Worm (Caenorhabditis elegans) whole organism, late embryonic: ENCODE data around the gene srbc-45.
A peak's percentile ranks its signal among the peaks of the same experiment; 100 is the strongest.

Experiments
- C08G9.2 ChIP-seq: sonication (generic microtip); optimal IDR thresholded peaks from 2 replicates; lab custom pipeline; 2016; ENCODE audit warnings: mild to moderate bottlenecking, missing genetic modification characterization, moderate library complexity, missing compliant biosample characterization
- C38D4.7 ChIP-seq: fragments of 200-800 bp; sonication (Bioruptor generic); optimal IDR thresholded peaks from 2 replicates; lab custom pipeline; 2018; ENCODE audit warnings: mild to moderate bottlenecking, missing genetic modification characterization, moderate library complexity, missing compliant biosample characterization
- K09A11.1 ChIP-seq: sonication (generic microtip); optimal IDR thresholded peaks from 2 replicates; lab custom pipeline; 2017; ENCODE audit warnings: antibody characterized with exemption, mild to moderate bottlenecking, missing genetic modification characterization, missing compliant biosample characterization; ENCODE audit not compliant: insufficient read depth
- Y22D7AL.16 ChIP-seq: sonication (generic microtip); optimal IDR thresholded peaks from 2 replicates; lab custom pipeline; 2016; ENCODE audit warnings: missing genetic modification characterization, missing compliant biosample characterization
- ahr-1 ChIP-seq: sonication (generic microtip); optimal IDR thresholded peaks from 2 replicates; lab custom pipeline; 2016; ENCODE audit warnings: missing genetic modification characterization, missing compliant biosample characterization
- ceh-18 ChIP-seq: sonication (generic microtip); optimal IDR thresholded peaks from 2 replicates; lab custom pipeline; 2016; ENCODE audit warnings: missing genetic modification characterization, missing compliant biosample characterization
- ceh-30 ChIP-seq: fragments of 150-350 bp; optimal IDR thresholded peaks from 2 replicates; lab custom pipeline; 2014; ENCODE audit warnings: missing biosample characterization, missing genetic modification characterization
- ceh-31 ChIP-seq: sonication (generic microtip); optimal IDR thresholded peaks from 2 replicates; lab custom pipeline; 2016; ENCODE audit warnings: missing genetic modification characterization, missing compliant biosample characterization
- ceh-34 ChIP-seq: sonication (generic microtip); optimal IDR thresholded peaks from 2 replicates; lab custom pipeline; 2016; ENCODE audit warnings: mild to moderate bottlenecking, missing genetic modification characterization, missing compliant biosample characterization
- ceh-45 ChIP-seq: fragments of 200-800 bp; sonication (Bioruptor generic); IDR thresholded peaks from 2 replicates; pipeline ENCODE4 v1.3.6; 2022; ENCODE audit warnings: missing genetic modification reagents, missing genetic modification characterization, missing compliant biosample characterization
- ceh-6 ChIP-seq: fragments of 200-800 bp; sonication (Bioruptor generic); optimal IDR thresholded peaks from 2 replicates; lab custom pipeline; 2018; ENCODE audit warnings: mild to moderate bottlenecking, missing genetic modification characterization, missing compliant biosample characterization
- dve-1 ChIP-seq: sonication (generic microtip); optimal IDR thresholded peaks from 2 replicates; lab custom pipeline; 2017; ENCODE audit warnings: antibody characterized with exemption, mild to moderate bottlenecking, missing genetic modification characterization, missing compliant biosample characterization
- elt-2 ChIP-seq: sonication (generic microtip); optimal IDR thresholded peaks from 2 replicates; lab custom pipeline; 2016; ENCODE audit warnings: missing genetic modification reagents, missing genetic modification characterization, missing compliant biosample characterization
- fax-1 ChIP-seq: sonication (generic microtip); optimal IDR thresholded peaks from 2 replicates; lab custom pipeline; 2016; ENCODE audit warnings: missing genotype, missing genetic modification characterization, missing compliant biosample characterization
- hlh-8 ChIP-seq: sonication (generic microtip); optimal IDR thresholded peaks from 2 replicates; lab custom pipeline; 2016; ENCODE audit warnings: missing genotype, missing genetic modification characterization, missing compliant biosample characterization
- nhr-11 ChIP-seq: fragments of 150-350 bp; optimal IDR thresholded peaks from 2 replicates; lab custom pipeline; 2014; ENCODE audit warnings: missing biosample characterization, missing genetic modification characterization
- nhr-232 ChIP-seq: sonication (generic microtip); optimal IDR thresholded peaks from 2 replicates; lab custom pipeline; 2016; ENCODE audit warnings: missing genetic modification characterization, missing compliant biosample characterization
- npax-4 ChIP-seq: sonication (generic microtip); optimal IDR thresholded peaks from 2 replicates; lab custom pipeline; 2016; ENCODE audit warnings: missing genetic modification characterization, missing compliant biosample characterization
- pat-9 ChIP-seq: fragments of 200-800 bp; sonication (Bioruptor generic); optimal IDR thresholded peaks from 2 replicates; lab custom pipeline; 2018; ENCODE audit warnings: mild to moderate bottlenecking, missing genetic modification characterization, moderate library complexity, missing compliant biosample characterization
- pha-2 ChIP-seq: sonication (generic microtip); optimal IDR thresholded peaks from 2 replicates; lab custom pipeline; 2017; ENCODE audit warnings: mild to moderate bottlenecking, missing genetic modification characterization, missing compliant biosample characterization
- rnt-1 ChIP-seq: sonication (generic microtip); optimal IDR thresholded peaks from 2 replicates; lab custom pipeline; 2016; ENCODE audit warnings: missing genetic modification characterization, missing compliant biosample characterization
- syd-9 ChIP-seq: sonication (generic microtip); optimal IDR thresholded peaks from 2 replicates; lab custom pipeline; 2016; ENCODE audit warnings: mild to moderate bottlenecking, missing genetic modification characterization, moderate library complexity, missing compliant biosample characterization
- tbx-2 ChIP-seq: sonication (generic microtip); optimal IDR thresholded peaks from 2 replicates; lab custom pipeline; 2016; ENCODE audit warnings: missing genetic modification characterization, missing compliant biosample characterization
- tbx-7 ChIP-seq: sonication (generic microtip); optimal IDR thresholded peaks from 2 replicates; lab custom pipeline; 2016; ENCODE audit warnings: missing genotype, missing genetic modification characterization, missing compliant biosample characterization
- ttx-3 ChIP-seq: sonication (generic microtip); optimal IDR thresholded peaks from 2 replicates; lab custom pipeline; 2016; ENCODE audit warnings: missing genetic modification reagents, missing genetic modification characterization, missing compliant biosample characterization
- unc-3 ChIP-seq, 2 experiments: fragments of 200-800 bp in 1 of 2; sonication (Bioruptor generic) in 1 of 2; sonication (generic microtip) in 1 of 2; conservative IDR thresholded peaks in 1 of 2; optimal IDR thresholded peaks in 1 of 2; 2 replicates each; pipeline versions ENCODE4 v1.3.6 to Lab custom; 2016 to 2022; ENCODE audit warnings: missing compliant biosample characterization in 2 of 2, missing genetic modification characterization in 2 of 2, missing genetic modification reagents in 1 of 2
- unc-55 ChIP-seq: sonication (generic microtip); optimal IDR thresholded peaks from 2 replicates; lab custom pipeline; 2017; ENCODE audit warnings: missing biosample characterization, missing genetic modification reagents, missing genetic modification characterization

srbc-45 gene

DNA sequence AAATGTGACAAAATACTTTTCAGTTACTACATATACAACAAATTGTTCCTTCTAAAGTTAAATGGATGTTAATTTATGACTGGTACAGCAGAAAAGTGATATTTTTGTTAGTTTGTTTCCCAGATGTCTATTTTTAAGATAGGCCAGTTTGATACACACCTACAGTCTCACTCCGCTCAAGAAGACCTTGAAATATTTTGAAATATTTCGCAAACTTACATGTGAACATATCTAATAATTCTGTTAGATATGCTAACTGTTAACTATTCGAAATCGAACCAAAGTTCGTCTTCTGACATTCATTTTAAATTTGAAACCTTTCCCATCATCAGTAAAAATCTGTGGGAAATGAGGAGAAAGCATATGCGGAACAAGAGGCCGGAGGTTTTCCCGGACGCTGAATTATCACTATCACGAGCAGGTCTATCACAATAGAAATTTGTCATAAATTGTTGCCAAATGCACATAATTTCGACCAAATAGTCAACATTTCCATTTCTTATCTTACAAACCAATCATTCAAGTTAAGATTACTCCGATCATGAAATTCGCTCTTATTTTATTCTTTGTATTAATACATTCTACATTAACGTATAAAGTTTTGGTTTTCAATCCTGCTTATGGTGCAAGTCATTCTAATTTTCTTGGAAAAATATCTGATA, 16.5 kb downstream of the srbc-45 start, which contains the start of the genes ZC443.4 and ugt-18:
ZC443.4 (minus strand) TSS at position 95 of the 662 bp plus-strand sequence.
ugt-18 (plus strand) TSS at position 469 of the 662 bp plus-strand sequence.
- TF ChIP-seq npax-4 (tag; lab: Kevin White, UChicago) (no peak), Y22D7AL.16 (tag; lab: Kevin White, UChicago) (no peak), nhr-232 (no peak)

DNA sequence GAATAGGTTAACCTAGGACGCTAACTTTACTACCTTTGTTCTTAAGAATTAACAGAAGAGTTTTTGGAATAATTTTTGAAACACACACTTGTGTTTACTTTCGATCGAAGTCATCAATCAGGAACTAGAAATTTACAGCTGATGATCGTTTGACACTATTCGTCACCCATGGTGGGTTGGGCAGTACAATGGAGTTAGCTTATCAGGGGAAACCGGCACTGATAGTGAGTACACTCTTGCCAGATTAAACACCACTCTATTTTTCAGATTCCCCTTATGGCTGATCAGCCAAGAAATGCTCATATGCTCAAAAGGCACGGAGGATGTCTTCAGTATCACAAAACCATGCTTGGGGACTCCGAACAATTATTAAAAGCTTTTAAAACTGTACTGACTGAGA, 18.7 kb downstream of the srbc-45 start:
- TF ChIP-seq npax-4 (tag; lab: Kevin White, UChicago) (no peak), elt-2 (peak; percentile 61)

DNA sequence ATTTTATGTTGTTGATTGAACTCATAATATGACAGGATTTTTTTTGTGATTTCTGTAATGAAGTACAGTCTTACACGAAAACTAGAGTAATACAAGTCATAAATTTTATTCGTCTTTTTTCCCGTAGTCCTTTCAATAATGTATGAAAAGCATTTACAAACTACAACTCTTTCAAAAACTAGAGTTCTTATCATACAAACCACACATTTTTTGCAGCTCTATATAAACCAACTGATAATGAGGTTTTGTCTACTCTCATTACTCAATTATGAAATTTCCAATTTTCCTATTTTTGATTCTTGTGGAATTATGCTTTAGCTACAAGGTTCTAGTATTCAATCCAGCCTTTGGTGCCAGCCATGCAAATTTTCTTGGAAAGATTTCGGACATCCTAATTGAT, 21.4 kb downstream of the srbc-45 start, which contains the start of gene ugt-16:
ugt-16 (plus strand) TSS at position 248 of the 400 bp plus-strand sequence.
- TF ChIP-seq C38D4.7 (GFP tag; lab: Kevin White, UChicago), result no peak
- TF ChIP-seq ahr-1 (tag; lab: Kevin White, UChicago), result no peak
- TF ChIP-seq elt-2, result peak; percentile 1

DNA sequence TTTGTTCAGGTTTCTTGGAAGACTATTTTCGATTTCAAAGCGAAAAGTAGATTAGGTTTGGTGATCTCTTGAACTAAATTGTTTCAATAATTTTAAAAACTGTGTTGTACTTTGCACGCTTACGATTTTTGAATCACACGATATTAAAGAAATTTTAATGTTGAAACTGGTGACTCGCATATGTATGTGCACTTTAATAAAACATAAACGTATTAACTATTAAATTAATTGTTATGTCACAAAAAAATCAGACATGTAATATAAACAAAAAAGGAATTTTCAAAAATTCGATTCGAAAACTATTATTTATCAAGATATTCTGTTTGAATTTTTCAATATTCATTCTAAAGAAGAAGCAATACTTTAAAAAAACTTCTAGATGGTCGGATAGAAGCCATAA, 23.8 kb downstream of the srbc-45 start, which contains the start of gene ugt-15:
ugt-15 (plus strand) TSS at position 301 of the 400 bp plus-strand sequence.
- TF ChIP-seq tbx-7 (tag; lab: Kevin White, UChicago) (no peak), C08G9.2 (tag; lab: Kevin White, UChicago) (no peak), ceh-6 (no peak), fax-1 (tag; lab: Kevin White, UChicago) (no peak), elt-2 (no peak), pat-9 (no peak), nhr-232 (no peak), ttx-3 (tag; lab: Kevin White, UChicago) (no peak)
- TF ChIP-seq, all 69 proteins: peak for 0

DNA sequence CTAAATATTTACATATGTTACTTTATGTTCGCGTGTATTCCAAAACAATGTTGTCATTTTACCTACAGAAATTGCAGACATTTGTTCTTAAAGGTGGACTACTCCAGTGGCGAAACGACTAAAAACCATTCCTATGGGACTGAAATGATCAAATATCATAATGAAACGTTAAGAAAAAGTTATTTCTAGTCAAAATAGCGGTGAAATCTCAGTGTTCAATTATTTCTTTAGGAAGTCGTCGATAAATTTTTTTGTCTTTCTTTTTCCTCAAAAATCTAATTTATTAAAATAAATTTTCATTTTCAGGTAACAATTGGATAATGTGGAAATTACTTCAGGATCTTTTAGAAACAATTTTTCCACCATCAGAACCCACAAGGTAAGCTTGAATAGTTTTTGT, 32.0 kb downstream of the srbc-45 start, which contains the start of gene C44H9.4:
C44H9.4 (plus strand) TSS at position 301 of the 400 bp plus-strand sequence.
- no peak for TF ChIP-seq unc-55 (GFP tag; lab: Kevin White, UChicago)

DNA sequence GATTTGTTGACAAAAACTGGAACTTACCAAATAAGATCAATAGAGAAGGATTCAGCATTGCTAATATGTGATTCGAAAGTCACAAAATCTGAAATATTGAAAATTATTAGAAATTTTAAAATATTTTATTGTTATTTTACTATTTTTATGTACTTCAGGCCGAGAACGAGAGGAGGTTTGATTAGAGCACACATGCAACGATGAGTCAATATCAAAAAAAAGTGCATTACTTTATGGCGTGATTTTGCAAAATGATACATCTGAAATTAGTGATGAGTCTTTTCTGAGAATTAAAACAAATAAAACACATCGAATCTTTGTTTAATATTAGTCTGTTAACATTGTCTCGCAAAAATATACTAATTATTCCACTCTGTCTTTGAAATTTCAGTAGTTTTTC, 41.4 kb downstream of the srbc-45 start:
- TF ChIP-seq ceh-30, result no peak
- no peak for TF ChIP-seq tbx-2 (tag; lab: Kevin White, UChicago)
- TF ChIP-seq pha-2 (tag; lab: Kevin White, UChicago), result no peak
- TF ChIP-seq ceh-31, result no peak

DNA sequence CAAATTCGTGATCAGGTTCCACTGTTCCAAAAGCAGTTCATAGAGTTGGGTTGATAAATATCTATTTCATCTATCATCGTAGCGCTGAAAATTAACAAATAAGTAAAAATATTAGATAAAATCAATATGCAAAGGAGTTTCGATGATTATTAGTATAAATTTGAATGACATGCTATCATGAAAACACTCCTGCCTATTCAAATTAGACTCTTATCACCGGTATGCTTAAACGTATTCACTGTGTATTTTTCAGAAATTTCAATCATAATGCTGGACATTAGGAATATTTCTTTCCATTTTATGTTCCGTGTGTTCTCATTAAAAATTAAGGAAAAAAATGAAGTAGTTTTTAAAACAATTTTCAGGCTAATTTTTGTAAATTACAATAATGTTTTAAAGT, 41.9 kb downstream of the srbc-45 start, which contains the start of gene C44H9.6:
C44H9.6 (minus strand) TSS at position 101 of the 400 bp plus-strand sequence.
- TF ChIP-seq rnt-1 (tag; lab: Kevin White, UChicago) (no peak), ceh-45 (no peak), dve-1 (tag; lab: Kevin White, UChicago) (no peak), syd-9 (no peak), ceh-18 (no peak), K09A11.1 (tag; lab: Kevin White, UChicago) (no peak), hlh-8 (tag; lab: Kevin White, UChicago) (no peak), unc-3 (GFP tag; conservative IDR thresholded peaks at IDR 0.05; lab: Robert Waterston, UW) (no peak), unc-3 (tag; optimal IDR thresholded peaks at IDR 0.05; lab: Kevin White, UChicago) (no peak), ceh-34 (tag; lab: Kevin White, UChicago) (no peak), ceh-30 (no peak), nhr-11 (no peak)
